Worm (Caenorhabditis elegans): ENCODE measurements around the gene C05E11.2.

ce11 chrX:4635643-4636042 lies 48.9 kb downstream of the C05E11.2 start:
- TF ChIP-seq madf-10 (tag; optimal IDR thresholded peaks at IDR 0.05) (no peak), lin-40 (tag; optimal IDR thresholded peaks at IDR 0.05) (no peak), mxl-1 (tag; optimal IDR thresholded peaks at IDR 0.05) (no peak), dox-1 (GFP tag; IDR thresholded peaks at IDR 0.05) (no peak), tbp1 (GFP tag; optimal IDR thresholded peaks at IDR 0.05) (no peak)
